Worm (Caenorhabditis elegans) whole organism, L4 larva: ENCODE measurements around the gene B0244.7.

Experiments
- D1046.2 ChIP-seq: fragments of 200-800 bp; sonication (Bioruptor generic); IDR thresholded peaks from 2 replicates; pipeline ENCODE4 v1.3.6; 2022; ENCODE audit warnings: missing genetic modification characterization, missing compliant biosample characterization
- F26F4.8 ChIP-seq: fragments of 200-800 bp; sonication (Bioruptor generic); conservative IDR thresholded peaks from 2 replicates; pipeline ENCODE4 v1.3.6; 2022; ENCODE audit warnings: missing genetic modification characterization, missing compliant biosample characterization
- F37D6.2 ChIP-seq: sonication (generic microtip); optimal IDR thresholded peaks from 2 replicates; lab custom pipeline; 2016; ENCODE audit warnings: mild to moderate bottlenecking, missing genetic modification characterization, missing compliant biosample characterization
- F49E8.2 ChIP-seq: sonication (generic microtip); optimal IDR thresholded peaks from 2 replicates; lab custom pipeline; 2016; ENCODE audit warnings: missing compliant biosample characterization, mild to moderate bottlenecking, missing genetic modification characterization, borderline replicate concordance
- R02D3.7 ChIP-seq: fragments of 150-350 bp; sonication (generic microtip); optimal IDR thresholded peaks from 3 replicates; lab custom pipeline; 2014; ENCODE audit warnings: missing biosample characterization, missing genetic modification characterization
- T20F7.1 ChIP-seq: fragments of 200-800 bp; sonication (Bioruptor generic); optimal IDR thresholded peaks from 2 replicates; lab custom pipeline; 2018; ENCODE audit warnings: mild to moderate bottlenecking, missing genetic modification characterization, missing compliant biosample characterization
- T26A8.4 ChIP-seq: fragments of 200-800 bp; sonication (Bioruptor generic); IDR thresholded peaks from 2 replicates; pipeline ENCODE4 v1.3.6; 2022; ENCODE audit warnings: missing genetic modification characterization, missing compliant biosample characterization
- Y48G9A.11 ChIP-seq: fragments of 200-800 bp; sonication (Bioruptor generic); IDR thresholded peaks from 2 replicates; pipeline ENCODE4 v1.3.6; 2022; ENCODE audit warnings: missing genetic modification reagents, missing genetic modification characterization, missing compliant biosample characterization
- Y5F2A.4 ChIP-seq: fragments of 200-800 bp; sonication (Bioruptor generic); optimal IDR thresholded peaks from 2 replicates; lab custom pipeline; 2018; ENCODE audit warnings: mild to moderate bottlenecking, missing genetic modification characterization, missing compliant biosample characterization
- aha-1 ChIP-seq: fragments of 150-350 bp; peaks from one replicate; lab custom pipeline; 2014; ENCODE audit warnings: missing biosample characterization, missing genetic modification characterization
- aly-2 ChIP-seq: sonication (generic microtip); optimal IDR thresholded peaks from 2 replicates; lab custom pipeline; 2018; ENCODE audit warnings: missing biosample characterization, missing genetic modification characterization
- dmd-6 ChIP-seq: fragments of 200-800 bp; sonication (Bioruptor generic); IDR thresholded peaks from 2 replicates; pipeline ENCODE4 v1.3.6; 2022; ENCODE audit warnings: missing genetic modification reagents, missing genetic modification characterization, missing compliant biosample characterization
- dmd-8 ChIP-seq: fragments of 200-800 bp; sonication (Bioruptor generic); IDR thresholded peaks from 2 replicates; pipeline ENCODE4 v1.3.6; 2022; ENCODE audit warnings: missing genetic modification characterization, missing compliant biosample characterization
- dpl-1 ChIP-seq: fragments of 150-350 bp; optimal IDR thresholded peaks from 2 replicates; lab custom pipeline; 2014; ENCODE audit warnings: missing biosample characterization, missing genetic modification reagents, missing genetic modification characterization
- egl-27 ChIP-seq: sonication (generic microtip); optimal IDR thresholded peaks from 3 replicates; lab custom pipeline; 2017; ENCODE audit warnings: missing biosample characterization, missing genetic modification reagents, missing genetic modification characterization
- hif-1 ChIP-seq, 2 experiments: sonication (generic microtip); optimal IDR thresholded peaks; 2 replicates each; lab custom pipeline; 2016 to 2017; ENCODE audit warnings: missing compliant biosample characterization in 2 of 2, missing genetic modification characterization in 2 of 2, missing genetic modification reagents in 2 of 2, missing genotype in 2 of 2, mild to moderate bottlenecking in 1 of 2
- hlh-11 ChIP-seq: fragments of 200-800 bp; sonication (Bioruptor generic); optimal IDR thresholded peaks from 2 replicates; lab custom pipeline; 2018; ENCODE audit warnings: mild to moderate bottlenecking, missing genetic modification characterization, missing compliant biosample characterization
- hlh-30 ChIP-seq: sonication (generic microtip); optimal IDR thresholded peaks from 2 replicates; lab custom pipeline; 2017; ENCODE audit warnings: antibody characterized with exemption, mild to moderate bottlenecking, missing genetic modification characterization, missing compliant biosample characterization; ENCODE audit not compliant: insufficient read depth
- jun-1 ChIP-seq: fragments of 150-350 bp; optimal IDR thresholded peaks from 2 replicates; lab custom pipeline; 2014; ENCODE audit warnings: missing biosample characterization, missing genetic modification reagents, missing genetic modification characterization
- lin-1 ChIP-seq: fragments of 200-800 bp; sonication (Bioruptor generic); IDR thresholded peaks from 2 replicates; pipeline ENCODE4 v1.3.6; 2022; ENCODE audit warnings: missing genetic modification reagents, missing genetic modification characterization, missing compliant biosample characterization
- lin-13 ChIP-seq: fragments of 150-350 bp; optimal IDR thresholded peaks from 2 replicates; lab custom pipeline; 2014; ENCODE audit warnings: missing biosample characterization, missing genetic modification reagents, missing genetic modification characterization
- lin-29 ChIP-seq: fragments of 200-800 bp; sonication (Bioruptor generic); IDR thresholded peaks from 2 replicates; pipeline ENCODE4 v1.3.6; 2022; ENCODE audit warnings: missing genetic modification reagents, missing genetic modification characterization, missing compliant biosample characterization
- lin-38 ChIP-seq: fragments of 200-800 bp; sonication (Bioruptor generic); IDR thresholded peaks from 2 replicates; pipeline ENCODE4 v1.3.6; 2022; ENCODE audit warnings: missing genetic modification reagents, missing genetic modification characterization, missing compliant biosample characterization
- lir-3 ChIP-seq: sonication (generic microtip); optimal IDR thresholded peaks from 2 replicates; lab custom pipeline; 2016; ENCODE audit warnings: mild to moderate bottlenecking, missing genetic modification characterization, missing compliant biosample characterization
- lsy-2 ChIP-seq, 2 experiments: fragments of 150-350 bp in 1 of 2; sonication (generic microtip) in 1 of 2; optimal IDR thresholded peaks; 2 replicates each; lab custom pipeline; 2014 to 2017; ENCODE audit warnings: missing biosample characterization in 2 of 2, missing genetic modification characterization in 2 of 2
- mdl-1 ChIP-seq, 2 experiments: fragments of 150-350 bp in 1 of 2; sonication (generic microtip) in 1 of 2; optimal IDR thresholded peaks; 2 replicates each; lab custom pipeline; 2014 to 2017; ENCODE audit warnings: missing biosample characterization in 2 of 2, missing genetic modification characterization in 2 of 2
- mes-2 ChIP-seq: sonication (generic microtip); optimal IDR thresholded peaks from 2 replicates; lab custom pipeline; 2016; ENCODE audit warnings: missing genotype, mild to moderate bottlenecking, missing genetic modification characterization, missing compliant biosample characterization; ENCODE audit not compliant: poor library complexity, severe bottlenecking
- nhr-25 ChIP-seq: sonication (generic microtip); optimal IDR thresholded peaks from 2 replicates; lab custom pipeline; 2017; ENCODE audit warnings: missing genetic modification characterization, mild to moderate bottlenecking, missing compliant biosample characterization, antibody characterized with exemption, moderate library complexity, borderline replicate concordance; ENCODE audit not compliant: insufficient read depth
- nhr-41 ChIP-seq: fragments of 200-800 bp; sonication (Bioruptor generic); IDR thresholded peaks from 2 replicates; pipeline ENCODE4 v1.3.6; 2022; ENCODE audit warnings: missing genetic modification reagents, missing genetic modification characterization, missing compliant biosample characterization
- nhr-48 ChIP-seq: sonication (generic microtip); optimal IDR thresholded peaks from 2 replicates; lab custom pipeline; 2016; ENCODE audit warnings: mild to moderate bottlenecking, missing genetic modification characterization, missing compliant biosample characterization
- nhr-6 ChIP-seq: fragments of 150-350 bp; optimal IDR thresholded peaks from 2 replicates; lab custom pipeline; 2014; ENCODE audit warnings: missing biosample characterization, missing genetic modification characterization
- nhr-76 ChIP-seq: fragments of 150-350 bp; optimal IDR thresholded peaks from 2 replicates; lab custom pipeline; 2014; ENCODE audit warnings: missing biosample characterization, missing genetic modification characterization
- nhr-77 ChIP-seq: fragments of 150-350 bp; optimal IDR thresholded peaks from 2 replicates; lab custom pipeline; 2014; ENCODE audit warnings: missing biosample characterization, missing genetic modification characterization
- rbr-2 ChIP-seq: sonication (generic microtip); optimal IDR thresholded peaks from 2 replicates; lab custom pipeline; 2016; ENCODE audit warnings: missing genotype, missing genetic modification characterization, missing compliant biosample characterization
- sdz-12 ChIP-seq: fragments of 200-800 bp; sonication (Bioruptor generic); optimal IDR thresholded peaks from 2 replicates; lab custom pipeline; 2018; ENCODE audit warnings: mild to moderate bottlenecking, missing genetic modification characterization, missing compliant biosample characterization
- set-16 ChIP-seq: fragments of 200-800 bp; sonication (Bioruptor generic); IDR thresholded peaks from 2 replicates; pipeline ENCODE4 v1.3.6; 2022; ENCODE audit warnings: missing genetic modification reagents, missing genetic modification characterization, missing compliant biosample characterization
- snpc-4 ChIP-seq: fragments of 150-350 bp; optimal IDR thresholded peaks from 2 replicates; lab custom pipeline; 2014; ENCODE audit warnings: missing biosample characterization, missing genetic modification characterization
- spr-1 ChIP-seq: sonication (generic microtip); optimal IDR thresholded peaks from 2 replicates; lab custom pipeline; 2016; ENCODE audit warnings: mild to moderate bottlenecking, missing genetic modification characterization, missing compliant biosample characterization
- tra-1 ChIP-seq: fragments of 200-800 bp; sonication (Bioruptor generic); IDR thresholded peaks from 2 replicates; pipeline ENCODE4 v1.3.6; 2022; ENCODE audit warnings: missing genetic modification reagents, missing genetic modification characterization, missing compliant biosample characterization
- vab-7 ChIP-seq: fragments of 200-800 bp; sonication (Bioruptor generic); IDR thresholded peaks from 2 replicates; pipeline ENCODE4 v1.3.6; 2022; ENCODE audit warnings: missing genetic modification reagents, missing genetic modification characterization, missing compliant biosample characterization
- zfp-2 ChIP-seq: sonication (generic microtip); optimal IDR thresholded peaks from 2 replicates; lab custom pipeline; 2016; ENCODE audit warnings: mild to moderate bottlenecking, missing genetic modification characterization, missing compliant biosample characterization
- zip-11 ChIP-seq: fragments of 200-800 bp; sonication (Bioruptor generic); IDR thresholded peaks from 2 replicates; pipeline ENCODE4 v1.3.6; 2022; ENCODE audit warnings: missing genetic modification characterization, missing compliant biosample characterization

B0244.7 gene

DNA sequence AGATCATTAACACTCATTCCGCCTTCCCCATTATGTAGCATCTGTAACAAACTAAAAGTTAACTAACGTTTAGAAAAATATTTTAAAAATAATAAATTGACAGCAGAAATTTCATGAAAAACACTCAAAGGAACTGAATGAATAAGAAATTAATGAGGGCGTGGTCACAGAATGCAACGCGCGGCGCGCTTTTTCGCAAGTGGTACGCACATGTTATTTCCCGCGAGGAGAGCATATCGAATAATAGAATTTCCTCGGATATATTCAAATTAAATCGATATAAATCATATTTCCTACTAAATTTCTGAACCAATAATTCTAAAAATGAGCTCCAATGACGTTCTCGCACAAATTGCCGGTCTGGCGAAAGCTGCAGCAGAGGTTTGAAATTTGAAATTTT lies 38.6 kb upstream of the B0244.7 start, which contains the start of the genes abi-1 and arle-14 (continued):
- TF ChIP-seq lin-1 (GFP tag; lab: Robert Waterston, UW), result no peak
- no peak for TF ChIP-seq spr-1 (tag; lab: Kevin White, UChicago)
- no peak for TF ChIP-seq aly-2 (tag; lab: Kevin White, UChicago)

DNA sequence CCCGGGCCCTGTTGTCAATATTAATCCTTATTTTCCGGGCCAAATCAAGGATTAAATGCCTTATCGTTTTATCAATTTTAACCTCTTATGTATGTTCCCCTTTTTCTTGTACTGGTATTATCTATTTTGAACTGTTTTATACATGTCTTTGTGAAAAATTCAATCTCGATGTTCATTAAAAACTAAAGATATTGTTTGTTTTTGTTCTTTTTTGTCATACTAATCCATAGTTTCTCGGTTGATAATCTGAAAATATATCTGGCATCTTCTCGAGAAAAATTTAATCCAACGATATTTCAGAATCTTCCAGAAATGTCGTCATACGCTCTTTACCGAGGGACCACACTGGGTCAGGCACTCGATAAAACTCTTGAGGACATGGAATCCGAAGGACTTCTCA lies 37.6 kb upstream of the B0244.7 start, which contains the start of gene B0336.13:
Gene B0336.13, plus strand, starts transcription at position 301 of the 400 bp plus-strand sequence.
- no peak for TF ChIP-seq Y5F2A.4 (GFP tag; lab: Kevin White, UChicago)
- no peak for TF ChIP-seq aha-1 (tag; lab: Kevin White, UChicago)
- TF ChIP-seq F26F4.8 (GFP tag; lab: Robert Waterston, UW), result no peak
- TF ChIP-seq dpl-1 (GFP tag; lab: Kevin White, UChicago), result no peak

DNA sequence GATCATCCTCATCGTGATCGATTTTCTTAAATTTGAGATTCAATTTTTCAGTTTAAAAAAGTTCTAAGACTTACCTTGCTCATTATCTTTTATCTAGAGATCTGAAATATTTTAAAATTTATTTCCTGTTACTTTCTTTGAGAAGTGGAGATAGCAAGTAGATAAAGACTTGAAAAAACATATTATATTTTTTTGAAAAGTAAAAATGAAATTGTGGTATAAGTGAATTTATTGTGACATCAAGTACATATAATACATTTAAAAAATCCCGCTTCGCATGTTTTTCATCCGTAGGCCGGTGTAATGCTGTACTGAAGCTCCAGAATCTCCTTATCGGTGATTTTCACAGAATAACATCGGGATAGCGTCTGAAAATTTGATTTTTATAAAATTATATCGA lies 34.0 kb upstream of the B0244.7 start, which contains the start of gene B0336.7:
Gene B0336.7, minus strand, starts transcription at position 101 of the 400 bp plus-strand sequence.
- TF ChIP-seq aha-1 (tag; lab: Kevin White, UChicago) (peak; percentile 27), Y48G9A.11 (GFP tag; lab: Robert Waterston, UW) (no peak), mdl-1 (tag; optimal IDR thresholded peaks at IDR 0.05; lab: Kevin White, UChicago) (no peak)

DNA sequence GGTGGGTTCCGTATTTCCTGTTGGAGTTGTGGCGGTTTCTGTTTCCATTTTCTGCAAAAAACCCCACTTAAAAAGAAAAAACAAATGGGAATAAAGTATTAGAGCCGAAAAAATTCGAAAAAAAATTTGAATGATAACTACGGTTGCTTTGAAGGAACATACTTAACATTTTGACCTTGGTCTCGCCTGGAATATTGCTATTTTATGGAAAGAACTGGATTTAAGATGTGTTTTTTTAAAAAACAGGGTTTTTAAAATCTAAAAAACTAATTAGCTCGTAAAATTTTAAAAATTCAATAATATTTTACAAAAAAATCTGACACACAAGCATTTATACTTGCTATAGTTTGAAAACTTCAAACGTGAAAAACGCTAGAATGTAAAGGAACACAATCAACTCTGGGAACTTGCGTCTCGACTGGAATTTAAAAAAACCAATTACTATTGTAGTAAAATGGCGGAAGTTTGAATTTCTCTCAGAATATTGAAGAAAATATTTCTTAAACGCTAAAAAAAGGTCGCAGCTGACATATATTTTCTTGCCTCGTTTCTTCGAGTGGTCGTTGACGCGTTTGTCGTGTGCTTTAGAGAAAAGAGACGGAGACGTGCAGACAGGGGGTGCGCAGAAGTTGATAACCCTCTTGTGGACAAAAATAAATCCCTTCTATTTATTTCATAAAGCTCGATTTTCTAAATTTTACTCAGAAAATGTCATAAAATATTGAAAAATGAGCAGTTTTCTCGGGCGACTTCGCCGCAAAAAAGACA lies 33.2 kb upstream of the B0244.7 start, which contains the start of the genes lgg-3 and rgs-5:
Gene lgg-3, minus strand, starts transcription at position 51 of the 768 bp plus-strand sequence.
Gene rgs-5, plus strand, starts transcription at position 593 of the 768 bp plus-strand sequence.
- TF ChIP-seq rbr-2 (tag; lab: Kevin White, UChicago) (peak; percentile 14), jun-1 (no peak), mes-2 (peak; percentile 71), nhr-25 (tag; lab: Kevin White, UChicago) (no peak), dmd-6 (GFP tag; lab: Robert Waterston, UW) (no peak), lir-3 (tag; lab: Kevin White, UChicago) (no peak), lin-13 (GFP tag; lab: Kevin White, UChicago) (peak; percentile 17), F37D6.2 (tag; lab: Kevin White, UChicago) (no peak), nhr-48 (tag; lab: Kevin White, UChicago) (no peak), nhr-41 (no peak), dmd-8 (GFP tag; lab: Robert Waterston, UW) (no peak), lin-38 (GFP tag; lab: Robert Waterston, UW) (peak; percentile 39; the same call in 1 of the 2 replicates), egl-27 (tag; lab: Kevin White, UChicago) (no peak), lsy-2 (tag; optimal IDR thresholded peaks at IDR 0.05; lab: Kevin White, UChicago) (peak in 1 of 2 experiments; percentile 64), hlh-30 (tag; lab: Kevin White, UChicago) (peak; percentile 44), aly-2 (tag; lab: Kevin White, UChicago) (no peak), T26A8.4 (no peak), T20F7.1 (GFP tag; lab: Kevin White, UChicago) (no peak), Y48G9A.11 (GFP tag; lab: Robert Waterston, UW) (no peak), hif-1 (tag; optimal IDR thresholded peaks at IDR 0.05; lab: Kevin White, UChicago) (peak in 1 of 2 experiments; percentile 22), nhr-77 (no peak), nhr-6 (peak; percentile 2), dpl-1 (GFP tag; lab: Kevin White, UChicago) (peak; percentile 58), nhr-76 (tag; lab: Kevin White, UChicago) (no peak), set-16 (no peak), spr-1 (tag; lab: Kevin White, UChicago) (no peak), vab-7 (no peak), sdz-12 (GFP tag; lab: Kevin White, UChicago) (no peak), snpc-4 (no peak), lin-29 (GFP tag; lab: Robert Waterston, UW) (no peak), hlh-11 (peak; percentile 52), tra-1 (GFP tag; lab: Robert Waterston, UW) (no peak), D1046.2 (no peak), R02D3.7 (tag; lab: Kevin White, UChicago) (no peak), F49E8.2 (tag; lab: Kevin White, UChicago) (peak; percentile 82), zip-11 (no peak), zfp-2 (tag; lab: Kevin White, UChicago) (no peak)
